Fruit fly (Drosophila melanogaster) whole organism, embryonic: ENCODE results near the gene Tip60.
A peak's percentile ranks its signal among the peaks of the same experiment; 100 is the strongest.

Source experiments
- Asciz ChIP-seq: fragments of 200-800 bp; sonication (Bioruptor generic); optimal IDR thresholded peaks from 2 replicates; lab custom pipeline; 2017; ENCODE audit warnings: missing biosample characterization, mild to moderate bottlenecking, missing genetic modification characterization, missing genetic modification reagents
- Bteb2 ChIP-seq: fragments of 200-800 bp; sonication (Bioruptor generic); optimal IDR thresholded peaks from 2 replicates; lab custom pipeline; 2016; ENCODE audit warnings: missing biosample characterization, missing genetic modification characterization
- C15 ChIP-seq: fragments of 200-800 bp; sonication (Bioruptor generic); IDR thresholded peaks from 3 replicates; pipeline ENCODE4 v1.3.6; 2022; ENCODE audit warnings: missing biosample characterization, missing genetic modification characterization
- CG11085 ChIP-seq: fragments of 200-800 bp; sonication (Bioruptor generic); IDR thresholded peaks from 2 replicates; pipeline ENCODE4 v1.3.6; 2022; ENCODE audit warnings: missing biosample characterization, missing genetic modification characterization
- CG11093 ChIP-seq: fragments of 200-800 bp; sonication (Bioruptor generic); IDR thresholded peaks from 3 replicates; pipeline ENCODE4 v1.3.6; 2022; ENCODE audit warnings: missing biosample characterization, missing genetic modification characterization
- CG11456 ChIP-seq: fragments of 200-800 bp; sonication (Bioruptor generic); IDR thresholded peaks from 3 replicates; pipeline ENCODE4 v1.3.6; 2022; ENCODE audit warnings: missing biosample characterization, missing genetic modification characterization
- CG11504 ChIP-seq: fragments of 200-800 bp; sonication (Bioruptor generic); optimal IDR thresholded peaks from 3 replicates; lab custom pipeline; 2019; ENCODE audit warnings: missing biosample characterization, mild to moderate bottlenecking, missing genetic modification characterization, moderate library complexity
- CG12659 ChIP-seq: fragments of 200-800 bp; sonication (Bioruptor generic); optimal IDR thresholded peaks from 3 replicates; lab custom pipeline; 2017; ENCODE audit warnings: mild to moderate bottlenecking, missing biosample characterization, missing genetic modification reagents, missing genetic modification characterization
- CG13287 ChIP-seq: fragments of 200-800 bp; sonication (Bioruptor generic); IDR thresholded peaks from 2 replicates; pipeline ENCODE4 v1.3.6; 2022; ENCODE audit warnings: missing biosample characterization, missing genetic modification characterization; ENCODE audit not compliant: partially characterized antibody
- CG14667 ChIP-seq: fragments of 200-800 bp; sonication (Bioruptor generic); IDR thresholded peaks from 2 replicates; pipeline ENCODE4 v1.3.6; 2022; ENCODE audit warnings: missing biosample characterization, missing genetic modification characterization
- CG14860 ChIP-seq: fragments of 200-800 bp; sonication (Bioruptor generic); IDR thresholded peaks from 3 replicates; pipeline ENCODE4 v1.3.6; 2022; ENCODE audit warnings: missing biosample characterization, missing genetic modification characterization; ENCODE audit not compliant: partially characterized antibody
- CG15696 ChIP-seq: fragments of 200-800 bp; sonication (Bioruptor generic); optimal IDR thresholded peaks from 2 replicates; lab custom pipeline; 2019; ENCODE audit warnings: missing biosample characterization, mild to moderate bottlenecking, missing genetic modification characterization, moderate library complexity
- CG1603 ChIP-seq: fragments of 200-800 bp; sonication (Bioruptor generic); optimal IDR thresholded peaks from 2 replicates; lab custom pipeline; 2019; ENCODE audit warnings: missing biosample characterization, mild to moderate bottlenecking, missing genetic modification characterization, moderate library complexity
- CG1647 ChIP-seq: fragments of 200-800 bp; sonication (Bioruptor generic); optimal IDR thresholded peaks from 3 replicates; lab custom pipeline; 2016; ENCODE audit warnings: missing biosample characterization, missing genetic modification characterization
- CG16863 ChIP-seq: fragments of 200-800 bp; sonication (Bioruptor generic); optimal IDR thresholded peaks from 3 replicates; lab custom pipeline; 2016; ENCODE audit warnings: missing biosample characterization, missing genetic modification characterization
- CG17612 ChIP-seq: fragments of 200-800 bp; sonication (Bioruptor generic); IDR thresholded peaks from 2 replicates; pipeline ENCODE4 v1.3.6; 2022; ENCODE audit warnings: missing biosample characterization, missing genetic modification characterization
- CG18619 ChIP-seq: fragments of 200-800 bp; sonication (Bioruptor generic); optimal IDR thresholded peaks from 3 replicates; lab custom pipeline; 2017; ENCODE audit warnings: missing biosample characterization, mild to moderate bottlenecking, missing genetic modification characterization
- CG6765 ChIP-seq: fragments of 200-800 bp; sonication (Bioruptor generic); optimal IDR thresholded peaks from 3 replicates; lab custom pipeline; 2017; ENCODE audit warnings: missing biosample characterization, mild to moderate bottlenecking, missing genetic modification characterization
- CG6791 ChIP-seq: fragments of 200-800 bp; sonication (Bioruptor generic); IDR thresholded peaks from 3 replicates; pipeline ENCODE4 v1.3.6; 2022; ENCODE audit warnings: missing biosample characterization, missing genetic modification characterization; ENCODE audit not compliant: partially characterized antibody
- CG8388 ChIP-seq: fragments of 200-800 bp; sonication (Bioruptor generic); optimal IDR thresholded peaks from 2 replicates; lab custom pipeline; 2019; ENCODE audit warnings: missing biosample characterization, mild to moderate bottlenecking, missing genetic modification characterization, moderate library complexity
- Camta ChIP-seq: fragments of 200-800 bp; sonication (Bioruptor generic); optimal IDR thresholded peaks from 2 replicates; lab custom pipeline; 2016; ENCODE audit warnings: missing biosample characterization, missing genetic modification characterization
- E2f1 ChIP-seq: fragments of 200-800 bp; sonication (Bioruptor generic); IDR thresholded peaks from 2 replicates; pipeline ENCODE4 v1.3.6; 2022; ENCODE audit warnings: missing biosample characterization, missing genetic modification characterization
- E2f2 ChIP-seq: fragments of 200-800 bp; sonication (Bioruptor generic); IDR thresholded peaks from 2 replicates; pipeline ENCODE4 v1.3.6; 2022; ENCODE audit warnings: missing biosample characterization, missing genetic modification characterization
- ERR ChIP-seq: fragments of 200-800 bp; sonication (Bioruptor generic); optimal IDR thresholded peaks from 2 replicates; lab custom pipeline; 2016; ENCODE audit warnings: missing biosample characterization, missing genetic modification characterization
- Fer1 ChIP-seq: fragments of 200-800 bp; sonication (Bioruptor generic); optimal IDR thresholded peaks from 2 replicates; lab custom pipeline; 2017; ENCODE audit warnings: missing biosample characterization, mild to moderate bottlenecking, missing genetic modification characterization
- Fer2 ChIP-seq: fragments of 200-800 bp; sonication (Bioruptor generic); optimal IDR thresholded peaks from 2 replicates; lab custom pipeline; 2018; ENCODE audit warnings: missing biosample characterization, mild to moderate bottlenecking, missing genetic modification characterization, moderate library complexity
- Hand ChIP-seq: fragments of 200-800 bp; sonication (Bioruptor generic); optimal IDR thresholded peaks from 2 replicates; lab custom pipeline; 2017; ENCODE audit warnings: mild to moderate bottlenecking, missing biosample characterization, missing genetic modification reagents, missing genetic modification characterization
- HmgD ChIP-seq: fragments of 200-800 bp; sonication (Bioruptor generic); optimal IDR thresholded peaks from 3 replicates; lab custom pipeline; 2016; ENCODE audit warnings: missing biosample characterization, missing genetic modification characterization
- HmgZ ChIP-seq: fragments of 200-800 bp; sonication (Bioruptor generic); optimal IDR thresholded peaks from 2 replicates; lab custom pipeline; 2018; ENCODE audit warnings: missing biosample characterization, mild to moderate bottlenecking, missing genetic modification characterization
- Hr78 ChIP-seq, 2 experiments: fragments of 200-800 bp in 1 of 2; fragments of >200 bp in 1 of 2; sonication (Bioruptor generic) in 1 of 2; optimal IDR thresholded peaks; 2 replicates each; lab custom pipeline; 2017 to 2019; ENCODE audit warnings: missing biosample characterization in 2 of 2, missing genetic modification characterization in 2 of 2, mild to moderate bottlenecking in 1 of 2, moderate library complexity in 1 of 2
- MBD-R2 ChIP-seq: fragments of 200-800 bp; sonication (Bioruptor generic); IDR thresholded peaks from 2 replicates; pipeline ENCODE4 v1.3.6; 2022; ENCODE audit warnings: missing biosample characterization, missing genetic modification characterization
- Meics ChIP-seq: fragments of 200-800 bp; sonication (Bioruptor generic); optimal IDR thresholded peaks from 2 replicates; lab custom pipeline; 2017; ENCODE audit warnings: missing biosample characterization, mild to moderate bottlenecking, missing genetic modification characterization
- NK7.1 ChIP-seq: fragments of 200-800 bp; sonication (Bioruptor generic); optimal IDR thresholded peaks from 3 replicates; lab custom pipeline; 2016; ENCODE audit warnings: missing biosample characterization, missing genetic modification characterization
- Opbp ChIP-seq: fragments of 200-800 bp; sonication (Bioruptor generic); IDR thresholded peaks from 3 replicates; pipeline ENCODE4 v1.3.6; 2022; ENCODE audit warnings: missing biosample characterization, missing genetic modification characterization; ENCODE audit not compliant: partially characterized antibody
- Pdp1 ChIP-seq, 2 experiments: fragments of 200-800 bp; sonication (Bioruptor generic); optimal IDR thresholded peaks; 3 replicates each; lab custom pipeline; 2016; ENCODE audit warnings: missing biosample characterization in 2 of 2, missing genetic modification characterization in 2 of 2, mild to moderate bottlenecking in 1 of 2, moderate library complexity in 1 of 2
- Spps ChIP-seq: fragments of 200-800 bp; sonication (Bioruptor generic); optimal IDR thresholded peaks from 2 replicates; lab custom pipeline; 2018; ENCODE audit warnings: missing biosample characterization, mild to moderate bottlenecking, missing genetic modification characterization
- Ssrp ChIP-seq: fragments of 200-800 bp; sonication (Bioruptor generic); optimal IDR thresholded peaks from 2 replicates; lab custom pipeline; 2018; ENCODE audit warnings: missing biosample characterization, mild to moderate bottlenecking, missing genetic modification characterization, moderate library complexity
- ab ChIP-seq: fragments of 200-800 bp; sonication (Bioruptor generic); optimal IDR thresholded peaks from 2 replicates; lab custom pipeline; 2016; ENCODE audit warnings: missing biosample characterization, missing genetic modification characterization
- cato ChIP-seq: fragments of 200-800 bp; sonication (Bioruptor generic); optimal IDR thresholded peaks from 2 replicates; lab custom pipeline; 2016; ENCODE audit warnings: missing biosample characterization, missing genetic modification characterization, borderline replicate concordance
- eyg ChIP-seq: fragments of 200-800 bp; sonication (Bioruptor generic); optimal IDR thresholded peaks from 3 replicates; lab custom pipeline; 2016; ENCODE audit warnings: missing biosample characterization, missing genetic modification characterization
- fu2 ChIP-seq: fragments of 200-800 bp; sonication (Bioruptor generic); optimal IDR thresholded peaks from 2 replicates; lab custom pipeline; 2016; ENCODE audit warnings: missing biosample characterization, missing genetic modification characterization
- gcm2 ChIP-seq: fragments of 200-800 bp; sonication (Bioruptor generic); optimal IDR thresholded peaks from 2 replicates; lab custom pipeline; 2016; ENCODE audit warnings: missing biosample characterization, missing genetic modification characterization
- gfzf ChIP-seq: fragments of 200-800 bp; sonication (Bioruptor generic); optimal IDR thresholded peaks from 2 replicates; lab custom pipeline; 2016; ENCODE audit warnings: missing biosample characterization, mild to moderate bottlenecking, missing genetic modification characterization, moderate library complexity
- mam ChIP-seq: fragments of 200-800 bp; sonication (Bioruptor generic); optimal IDR thresholded peaks from 3 replicates; lab custom pipeline; 2016; ENCODE audit warnings: missing biosample characterization, missing genetic modification characterization
- pan ChIP-seq, 4 experiments: fragments of >200 bp in 3 of 4; fragments of 200-800 bp in 1 of 4; sonication (Bioruptor generic) in 1 of 4; optimal IDR thresholded peaks in 3 of 4; IDR thresholded peaks in 1 of 4; 2 replicates each; pipeline versions ENCODE4 v1.3.6 to Lab custom; 2017 to 2022; ENCODE audit warnings: missing biosample characterization in 2 of 4, missing genetic modification characterization in 2 of 4, mixed read lengths in 1 of 4
- row ChIP-seq: fragments of 200-800 bp; sonication (Bioruptor generic); IDR thresholded peaks from 3 replicates; pipeline ENCODE4 v1.3.6; 2022; ENCODE audit warnings: missing biosample characterization, missing genetic modification characterization
- sna ChIP-seq: fragments of 200-800 bp; sonication (Bioruptor generic); IDR thresholded peaks from 2 replicates; pipeline ENCODE4 v1.3.6; 2022; ENCODE audit warnings: missing biosample characterization, missing genetic modification characterization; ENCODE audit not compliant: partially characterized antibody
- sqz ChIP-seq: fragments of 200-800 bp; sonication (Bioruptor generic); optimal IDR thresholded peaks from 3 replicates; lab custom pipeline; 2018; ENCODE audit warnings: missing biosample characterization, mild to moderate bottlenecking, missing genetic modification characterization
- ttk ChIP-seq: fragments of 200-800 bp; sonication (Bioruptor generic); IDR thresholded peaks from 2 replicates; pipeline ENCODE4 v2.1.2; 2022; ENCODE audit warnings: missing biosample characterization, missing genetic modification characterization
- vfl ChIP-seq: fragments of 200-800 bp; sonication (Bioruptor generic); optimal IDR thresholded peaks from 2 replicates; lab custom pipeline; 2016; ENCODE audit warnings: missing biosample characterization, missing genetic modification characterization

Tip60 gene

DNA sequence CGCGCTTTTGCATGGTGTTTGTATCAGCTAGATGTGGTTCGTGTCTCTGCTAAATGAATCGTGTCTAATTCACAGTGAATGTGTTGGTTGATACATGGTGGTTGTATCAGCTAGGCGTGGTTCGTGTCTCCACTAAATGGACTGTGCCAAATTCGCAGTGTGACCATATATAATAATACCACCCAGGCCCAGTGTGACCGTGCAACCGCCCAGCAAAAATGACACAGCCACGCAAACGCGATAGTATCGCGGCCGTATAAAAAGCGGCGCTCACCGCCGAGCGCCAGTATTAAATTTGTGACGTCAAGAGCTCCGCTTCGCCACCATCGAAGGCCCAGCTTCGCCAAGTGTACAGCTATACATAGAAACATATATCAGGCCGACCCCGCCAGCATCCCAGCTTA is 11.5 kb downstream of the Tip60 start, which contains the start of gene cib (continued):
- TF ChIP-seq sqz (GFP tag; lab: Kevin White, UChicago) (no peak), CG13287 (GFP tag; lab: Robert Waterston, UW) (peak; percentile 85), Spps (tag; lab: Kevin White, UChicago) (peak; percentile 31), CG14860 (GFP tag; lab: Robert Waterston, UW) (peak; percentile 50; the same call in 2 of the 3 replicates), mam (GFP tag; lab: Kevin White, UChicago) (peak; percentile 8), eyg (GFP tag; lab: Kevin White, UChicago) (no peak), CG6791 (GFP tag; lab: Robert Waterston, UW) (peak; percentile 86), CG11504 (tag; lab: Kevin White, UChicago) (peak; percentile 35), fu2 (GFP tag; lab: Kevin White, UChicago) (no peak), MBD-R2 (GFP tag; lab: Robert Waterston, UW) (peak; percentile 55), pan (optimal IDR thresholded peaks at IDR 0.05; lab: Kevin White, UChicago) (no peak), pan (GFP tag; optimal IDR thresholded peaks at IDR 0.05 in 1 of 2, IDR thresholded peaks at IDR 0.05 in 1 of 2) (no peak), Pdp1 (GFP tag; optimal IDR thresholded peaks at IDR 0.05; lab: Kevin White, UChicago) (peak; percentile 21 to 54), HmgD (GFP tag; lab: Kevin White, UChicago) (peak; percentile 68), sna (GFP tag; lab: Robert Waterston, UW) (peak; percentile 68), CG6765 (GFP tag; lab: Kevin White, UChicago) (no peak), vfl (GFP tag; lab: Kevin White, UChicago) (no peak), E2f2 (GFP tag; lab: Robert Waterston, UW) (peak; percentile 98), CG18619 (GFP tag; lab: Kevin White, UChicago) (peak; percentile 9), Fer2 (tag; lab: Kevin White, UChicago) (no peak), CG17612 (GFP tag; lab: Robert Waterston, UW) (no peak), row (GFP tag; lab: Robert Waterston, UW) (peak; percentile 77), CG1603 (tag; lab: Kevin White, UChicago) (peak; percentile 90), Camta (GFP tag; lab: Kevin White, UChicago) (no peak), CG16863 (no peak), ab (no peak), CG11085 (GFP tag; lab: Robert Waterston, UW) (no peak), CG12659 (peak; percentile 81), Ssrp (tag; lab: Kevin White, UChicago) (no peak), HmgZ (tag; lab: Kevin White, UChicago) (peak; percentile 87), CG11093 (GFP tag; lab: Robert Waterston, UW) (no peak), CG11456 (GFP tag; lab: Robert Waterston, UW) (0 out of 3 replicates have a peak, but pooled peaks have one; percentile 34), gcm2 (GFP tag; lab: Kevin White, UChicago) (no peak), CG15696 (no peak), CG1647 (GFP tag; lab: Kevin White, UChicago) (no peak), NK7.1 (no peak), Hand (GFP tag; lab: Kevin White, UChicago) (no peak), gfzf (peak; percentile 99), CG8388 (no peak), ERR (GFP tag; lab: Kevin White, UChicago) (peak; percentile 23), Asciz (GFP tag; lab: Kevin White, UChicago) (no peak), Hr78 (GFP tag; optimal IDR thresholded peaks at IDR 0.05; lab: Kevin White, UChicago) (no peak), Bteb2 (no peak), E2f1 (GFP tag; lab: Robert Waterston, UW) (no peak), Meics (GFP tag; lab: Kevin White, UChicago) (peak; percentile 15), C15 (GFP tag; lab: Robert Waterston, UW) (no peak), CG14667 (GFP tag; lab: Robert Waterston, UW) (no peak), cato (GFP tag; lab: Kevin White, UChicago) (no peak), Fer1 (peak; percentile 29), ttk (GFP tag; lab: Robert Waterston, UW) (no peak), Opbp (peak; percentile 89)
